Worm (Caenorhabditis elegans) whole organism, early embryonic: Measurements from ENCODE around the gene F59F5.3.

Source experiments
- B0310.2 ChIP-seq: sonication (generic microtip); optimal IDR thresholded peaks from 2 replicates; lab custom pipeline; 2016; ENCODE audit warnings: mild to moderate bottlenecking, missing genetic modification characterization, missing compliant biosample characterization
- F13C5.2 ChIP-seq: sonication (generic microtip); optimal IDR thresholded peaks from 2 replicates; lab custom pipeline; 2017; ENCODE audit warnings: mild to moderate bottlenecking, missing genetic modification characterization, inconsistent platforms, missing compliant biosample characterization
- aly-1 ChIP-seq: sonication (generic microtip); optimal IDR thresholded peaks from 2 replicates; lab custom pipeline; 2016; ENCODE audit warnings: missing genetic modification characterization, missing compliant biosample characterization
- ama-1 ChIP-seq: fragments of 150-350 bp; optimal IDR thresholded peaks from 2 replicates; lab custom pipeline; 2014
- ceh-13 ChIP-seq: fragments of 200-800 bp; sonication (Bioruptor generic); optimal IDR thresholded peaks from 2 replicates; lab custom pipeline; 2018; ENCODE audit warnings: mild to moderate bottlenecking, missing genetic modification characterization, missing compliant biosample characterization
- ceh-36 ChIP-seq: sonication (generic microtip); optimal IDR thresholded peaks from 2 replicates; lab custom pipeline; 2016; ENCODE audit warnings: missing genetic modification characterization, inconsistent platforms, missing compliant biosample characterization
- ets-7 ChIP-seq: sonication (generic microtip); optimal IDR thresholded peaks from 2 replicates; lab custom pipeline; 2016; ENCODE audit warnings: missing genotype, missing genetic modification characterization, missing compliant biosample characterization
- flt-1 ChIP-seq: fragments of 200-800 bp; sonication (Bioruptor generic); IDR thresholded peaks from 2 replicates; pipeline ENCODE4 v1.3.6; 2022; ENCODE audit warnings: missing genetic modification characterization, missing compliant biosample characterization
- hmbx-1 ChIP-seq: sonication (generic microtip); optimal IDR thresholded peaks from 2 replicates; lab custom pipeline; 2016; ENCODE audit warnings: mild to moderate bottlenecking, missing genetic modification characterization, missing compliant biosample characterization
- hmg-4 ChIP-seq: fragments of 200-800 bp; sonication (Bioruptor generic); optimal IDR thresholded peaks from 2 replicates; lab custom pipeline; 2018; ENCODE audit warnings: mild to moderate bottlenecking, missing genetic modification characterization, missing compliant biosample characterization
- hnd-1 ChIP-seq: sonication (generic microtip); optimal IDR thresholded peaks from 2 replicates; lab custom pipeline; 2016; ENCODE audit warnings: missing genetic modification characterization, missing compliant biosample characterization
- pes-1 ChIP-seq: fragments of 200-800 bp; sonication (Bioruptor generic); IDR thresholded peaks from 2 replicates; pipeline ENCODE4 v1.3.6; 2022; ENCODE audit warnings: missing genetic modification reagents, missing genetic modification characterization, missing compliant biosample characterization
- scrt-1 ChIP-seq: fragments of 200-800 bp; sonication (Bioruptor generic); IDR thresholded peaks from 2 replicates; pipeline ENCODE4 v1.3.6; 2022; ENCODE audit warnings: missing genetic modification characterization, missing compliant biosample characterization
- sea-1 ChIP-seq: fragments of 200-800 bp; sonication (Bioruptor generic); conservative IDR thresholded peaks from 2 replicates; pipeline ENCODE4 v1.3.6; 2022; ENCODE audit warnings: missing genetic modification characterization, missing compliant biosample characterization
- tbx-11 ChIP-seq: fragments of 200-800 bp; sonication (Bioruptor generic); IDR thresholded peaks from 2 replicates; pipeline ENCODE4 v1.3.6; 2022; ENCODE audit warnings: missing genetic modification characterization, missing compliant biosample characterization
- tbx-37 ChIP-seq: fragments of 200-800 bp; sonication (Bioruptor generic); conservative IDR thresholded peaks from 2 replicates; pipeline ENCODE4 v1.3.6; 2022; ENCODE audit warnings: missing genetic modification reagents, missing genetic modification characterization, missing compliant biosample characterization
- tra-4 ChIP-seq: sonication (generic microtip); optimal IDR thresholded peaks from 2 replicates; lab custom pipeline; 2017; ENCODE audit warnings: missing genetic modification characterization, missing compliant biosample characterization

The F59F5.3 gene

ce11 chrX:10528993-10529392 is 13.2 kb downstream of the F59F5.3 start, which contains the start of the genes F14F3.5 and slcf-1:
Gene F14F3.5 (minus strand): TSS chrX:10529226.
Gene slcf-1 (plus strand): TSS chrX:10529294.
- no peak for TF ChIP-seq ets-7

- TF ChIP-seq B0310.2 (tag; lab: Kevin White, UChicago) = no peak
- TF ChIP-seq flt-1 (GFP tag; lab: Robert Waterston, UW) = no peak
- TF ChIP-seq ceh-36 (tag; lab: Kevin White, UChicago) = no peak
- TF ChIP-seq sea-1 = no peak
- no peak for TF ChIP-seq hmg-4 (GFP tag; lab: Kevin White, UChicago)
- no peak for TF ChIP-seq ets-7
- TF ChIP-seq tra-4 (tag; lab: Kevin White, UChicago) = no peak
- no peak for TF ChIP-seq hmbx-1 (tag; lab: Kevin White, UChicago)
- TF ChIP-seq hnd-1 = no peak
- TF ChIP-seq ama-1 = no peak
- no peak for TF ChIP-seq aly-1 (tag; lab: Kevin White, UChicago)
- no peak for TF ChIP-seq pes-1 (GFP tag; lab: Robert Waterston, UW)
- no peak for TF ChIP-seq tbx-11 (GFP tag; lab: Robert Waterston, UW)
- no peak for TF ChIP-seq tbx-37 (GFP tag; lab: Robert Waterston, UW)
- no peak for TF ChIP-seq ceh-13
- TF ChIP-seq F13C5.2 = no peak
- TF ChIP-seq scrt-1 = no peak
These were observed 14.8 kb downstream of the F59F5.3 start for ce11 chrX:10527414-10527813.

- TF ChIP-seq hmg-4 (GFP tag; lab: Kevin White, UChicago) (peak; percentile 49), tbx-11 (GFP tag; lab: Robert Waterston, UW) (0 out of 2 replicates have a peak, but pooled peaks have one; percentile 19), tbx-37 (GFP tag; lab: Robert Waterston, UW) (no peak), F13C5.2 (peak; percentile 45), scrt-1 (0 out of 2 replicates have a peak, but pooled peaks have one; percentile 34)
These were observed 17.7 kb downstream of the F59F5.3 start, which contains the start of the genes mboa-7 and git-1 for ce11 chrX:10524483-10524948. Gene mboa-7 (minus strand): TSS chrX:10524565. Gene git-1 (plus strand): TSS chrX:10524898.

- TF ChIP-seq scrt-1 = no peak
- TF ChIP-seq flt-1 (GFP tag; lab: Robert Waterston, UW) = no peak
- no peak for TF ChIP-seq tbx-11 (GFP tag; lab: Robert Waterston, UW)
- no peak for TF ChIP-seq ceh-13
- TF ChIP-seq hnd-1 = no peak
- no peak for TF ChIP-seq tbx-37 (GFP tag; lab: Robert Waterston, UW)
These were observed 20.9 kb downstream of the F59F5.3 start, which contains the start of gene F14F3.4 for ce11 chrX:10521313-10521712. Gene F14F3.4 (minus strand): TSS chrX:10521413.

- TF ChIP-seq ceh-36 (tag; lab: Kevin White, UChicago) = no peak
- TF ChIP-seq hmg-4 (GFP tag; lab: Kevin White, UChicago) = no peak
- TF ChIP-seq ets-7 = no peak
- TF ChIP-seq scrt-1 = no peak
- TF ChIP-seq sea-1 = no peak
- no peak for TF ChIP-seq F13C5.2
- no peak for TF ChIP-seq hmbx-1 (tag; lab: Kevin White, UChicago)
- no peak for TF ChIP-seq flt-1 (GFP tag; lab: Robert Waterston, UW)
- TF ChIP-seq hnd-1 = no peak
- TF ChIP-seq pes-1 (GFP tag; lab: Robert Waterston, UW) = no peak
- TF ChIP-seq ama-1 = no peak
- no peak for TF ChIP-seq ceh-13
These were observed 22.0 kb downstream of the F59F5.3 start for ce11 chrX:10520185-10520584.

- no peak for TF ChIP-seq flt-1 (GFP tag; lab: Robert Waterston, UW)
- TF ChIP-seq scrt-1 = no peak
- TF ChIP-seq tra-4 (tag; lab: Kevin White, UChicago) = no peak
- TF ChIP-seq ceh-36 (tag; lab: Kevin White, UChicago) = no peak
- no peak for TF ChIP-seq hmbx-1 (tag; lab: Kevin White, UChicago)
- TF ChIP-seq ets-7 = no peak
- TF ChIP-seq aly-1 (tag; lab: Kevin White, UChicago) = no peak
- TF ChIP-seq F13C5.2 = no peak
- TF ChIP-seq tbx-37 (GFP tag; lab: Robert Waterston, UW) = no peak
- no peak for TF ChIP-seq pes-1 (GFP tag; lab: Robert Waterston, UW)
- no peak for TF ChIP-seq hmg-4 (GFP tag; lab: Kevin White, UChicago)
- no peak for TF ChIP-seq B0310.2 (tag; lab: Kevin White, UChicago)
- no peak for TF ChIP-seq hnd-1
These were observed 25.7 kb downstream of the F59F5.3 start for ce11 chrX:10516549-10516948.

- no peak for TF ChIP-seq ceh-13
- no peak for TF ChIP-seq tbx-37 (GFP tag; lab: Robert Waterston, UW)
- TF ChIP-seq F13C5.2 = no peak
- TF ChIP-seq sea-1 = no peak
- TF ChIP-seq tra-4 (tag; lab: Kevin White, UChicago) = no peak
- TF ChIP-seq hmbx-1 (tag; lab: Kevin White, UChicago) = no peak
- no peak for TF ChIP-seq flt-1 (GFP tag; lab: Robert Waterston, UW)
- no peak for TF ChIP-seq ceh-36 (tag; lab: Kevin White, UChicago)
These were observed 27.4 kb downstream of the F59F5.3 start for ce11 chrX:10514834-10515233.

- TF ChIP-seq pes-1 (GFP tag; lab: Robert Waterston, UW) = no peak
- no peak for TF ChIP-seq flt-1 (GFP tag; lab: Robert Waterston, UW)
- TF ChIP-seq hmg-4 (GFP tag; lab: Kevin White, UChicago) = no peak
- no peak for TF ChIP-seq ets-7
- no peak for TF ChIP-seq ama-1
- TF ChIP-seq tbx-37 (GFP tag; lab: Robert Waterston, UW) = no peak
- no peak for TF ChIP-seq F13C5.2
- no peak for TF ChIP-seq ceh-36 (tag; lab: Kevin White, UChicago)
- TF ChIP-seq tra-4 (tag; lab: Kevin White, UChicago) = no peak
- TF ChIP-seq tbx-11 (GFP tag; lab: Robert Waterston, UW) = no peak
- TF ChIP-seq sea-1 = no peak
- no peak for TF ChIP-seq hmbx-1 (tag; lab: Kevin White, UChicago)
These were observed 28.2 kb downstream of the F59F5.3 start for ce11 chrX:10514056-10514455.
